Fruit fly (Drosophila melanogaster) whole organism, embryonic: ENCODE results near the gene CG13359.

Source experiments
- B-H1 ChIP-seq: fragments of 200-800 bp; sonication (Bioruptor generic); IDR thresholded peaks from 3 replicates; pipeline ENCODE4 v1.3.6; 2022; ENCODE audit warnings: missing biosample characterization, missing genetic modification characterization
- CG11247 ChIP-seq: fragments of 200-800 bp; sonication (Bioruptor generic); IDR thresholded peaks from 2 replicates; pipeline ENCODE4 v1.3.6; 2022; ENCODE audit warnings: missing biosample characterization, missing genetic modification characterization
- CG12071 ChIP-seq: fragments of 200-800 bp; sonication (Bioruptor generic); optimal IDR thresholded peaks from 3 replicates; lab custom pipeline; 2018; ENCODE audit warnings: missing biosample characterization, mild to moderate bottlenecking, missing genetic modification characterization
- CG12155 ChIP-seq: fragments of 200-800 bp; sonication (Bioruptor generic); optimal IDR thresholded peaks from 3 replicates; lab custom pipeline; 2016; ENCODE audit warnings: missing biosample characterization, missing genetic modification characterization
- CG32767 ChIP-seq: fragments of 200-800 bp; sonication (Bioruptor generic); IDR thresholded peaks from 2 replicates; pipeline ENCODE4 v1.3.6; 2022; ENCODE audit warnings: missing biosample characterization, missing genetic modification characterization
- CG8478 ChIP-seq: fragments of >200 bp; optimal IDR thresholded peaks from 2 replicates; lab custom pipeline; 2018
- Dip2 ChIP-seq: fragments of 200-800 bp; sonication (Bioruptor generic); IDR thresholded peaks from 2 replicates; pipeline ENCODE4 v1.3.6; 2022; ENCODE audit warnings: missing biosample characterization, missing genetic modification characterization
- Eip74EF ChIP-seq, 2 experiments: fragments of 200-800 bp in 1 of 2; fragments of >200 bp in 1 of 2; sonication (Bioruptor generic) in 1 of 2; optimal IDR thresholded peaks; 2 replicates each; lab custom pipeline; 2017 to 2019; ENCODE audit warnings: missing biosample characterization in 2 of 2, missing genetic modification characterization in 2 of 2, mild to moderate bottlenecking in 1 of 2, moderate library complexity in 1 of 2
- H15 ChIP-seq: fragments of 200-800 bp; sonication (Bioruptor generic); IDR thresholded peaks from 3 replicates; pipeline ENCODE4 v1.3.6; 2022; ENCODE audit warnings: missing biosample characterization, missing genetic modification characterization
- H2.0 ChIP-seq: fragments of 200-800 bp; sonication (Bioruptor generic); IDR thresholded peaks from 2 replicates; pipeline ENCODE4 v1.3.6; 2022; ENCODE audit warnings: missing biosample characterization, missing genetic modification characterization
- Hmr ChIP-seq: fragments of 200-800 bp; sonication (Bioruptor generic); optimal IDR thresholded peaks from 3 replicates; lab custom pipeline; 2017; ENCODE audit warnings: mild to moderate bottlenecking, missing biosample characterization, missing genetic modification reagents, missing genetic modification characterization
- TFAM ChIP-seq: fragments of 200-800 bp; sonication (Bioruptor generic); optimal IDR thresholded peaks from 2 replicates; lab custom pipeline; 2017; ENCODE audit warnings: missing biosample characterization, missing genetic modification characterization, inconsistent platforms
- ara ChIP-seq: fragments of 200-800 bp; sonication (Bioruptor generic); IDR thresholded peaks from 2 replicates; pipeline ENCODE4 v1.3.6; 2022; ENCODE audit warnings: missing biosample characterization, missing genetic modification characterization
- danr ChIP-seq: fragments of 200-800 bp; sonication (Bioruptor generic); IDR thresholded peaks from 2 replicates; pipeline ENCODE4 v1.3.6; 2022; ENCODE audit warnings: missing biosample characterization, missing genetic modification characterization
- kah ChIP-seq: fragments of 200-800 bp; sonication (Bioruptor generic); optimal IDR thresholded peaks from 2 replicates; lab custom pipeline; 2018; ENCODE audit warnings: missing biosample characterization, mild to moderate bottlenecking, missing genetic modification characterization
- kni ChIP-seq: fragments of 200-800 bp; sonication (Bioruptor generic); optimal IDR thresholded peaks from 3 replicates; lab custom pipeline; 2017; ENCODE audit warnings: mild to moderate bottlenecking, missing biosample characterization, missing genetic modification reagents, missing genetic modification characterization
- phol ChIP-seq: fragments of 200-800 bp; sonication (Bioruptor generic); optimal IDR thresholded peaks from 3 replicates; lab custom pipeline; 2018; ENCODE audit warnings: missing biosample characterization, mild to moderate bottlenecking, missing genetic modification characterization, moderate library complexity
- pnt ChIP-seq: fragments of 200-800 bp; sonication (Bioruptor generic); optimal IDR thresholded peaks from 3 replicates; lab custom pipeline; 2016; ENCODE audit warnings: missing biosample characterization, missing genetic modification characterization
- tap ChIP-seq: fragments of 200-800 bp; optimal IDR thresholded peaks from 3 replicates; lab custom pipeline; 2019; ENCODE audit warnings: missing biosample characterization, mild to moderate bottlenecking, missing genetic modification characterization, moderate library complexity
- z ChIP-seq: fragments of 200-800 bp; sonication (Bioruptor generic); IDR thresholded peaks from 3 replicates; pipeline ENCODE4 v1.3.6; 2022; ENCODE audit warnings: missing biosample characterization, missing genetic modification characterization

CG13359 gene

DNA sequence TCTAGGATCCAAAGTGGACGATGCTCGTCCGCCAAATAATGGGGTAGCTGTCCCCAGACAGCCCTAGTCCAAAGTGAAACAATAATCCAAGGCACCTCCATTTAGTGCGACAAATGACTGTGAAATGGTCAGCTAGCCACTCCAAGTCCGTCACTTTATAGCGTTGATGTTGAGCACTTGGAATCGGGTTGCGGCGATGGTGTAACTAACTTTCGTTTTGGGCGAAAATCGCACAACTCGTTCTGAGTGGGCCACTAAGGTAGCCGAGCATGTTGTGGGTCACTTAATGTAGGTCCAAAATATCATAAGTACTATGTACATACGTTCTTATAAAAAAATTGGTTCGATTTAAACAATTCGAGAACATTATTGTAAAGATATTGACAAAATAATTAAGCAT lies 49.7 kb downstream of the CG13359 start, which contains the start of gene CG13361:
CG13361 (minus strand) TSS at position 101 of the 400 bp plus-strand sequence.
- no peak for TF ChIP-seq CG11247
- no peak for TF ChIP-seq H2.0 (GFP tag; lab: Robert Waterston, UW)
- no peak for TF ChIP-seq tap (tag; lab: Kevin White, UChicago)
- no peak for TF ChIP-seq Hmr (GFP tag; lab: Kevin White, UChicago)
- no peak for TF ChIP-seq H15 (GFP tag; lab: Robert Waterston, UW)
- TF ChIP-seq ara: no peak
- no peak for TF ChIP-seq Dip2 (GFP tag; lab: Robert Waterston, UW)
- TF ChIP-seq danr (GFP tag; lab: Robert Waterston, UW): no peak
- TF ChIP-seq CG32767 (GFP tag; lab: Robert Waterston, UW): no peak
- no peak for TF ChIP-seq kah
- no peak for TF ChIP-seq B-H1 (GFP tag; lab: Robert Waterston, UW)
- no peak for TF ChIP-seq kni (GFP tag; lab: Kevin White, UChicago)
- no peak for TF ChIP-seq TFAM (GFP tag; lab: Kevin White, UChicago)
- no peak for TF ChIP-seq z (GFP tag; lab: Robert Waterston, UW)
- no peak for TF ChIP-seq CG8478 (lab: Kevin White, UChicago)
- TF ChIP-seq CG12071 (GFP tag; lab: Kevin White, UChicago): no peak
- TF ChIP-seq pnt (GFP tag; lab: Kevin White, UChicago): no peak
- TF ChIP-seq Eip74EF (GFP tag; optimal IDR thresholded peaks at IDR 0.05; lab: Kevin White, UChicago): no peak
- no peak for TF ChIP-seq phol
- TF ChIP-seq CG12155: no peak
